Fruit fly (Drosophila melanogaster) whole organism, embryonic: ENCODE results near the gene CG3919.

Source experiments
- Asciz ChIP-seq: fragments of 200-800 bp; sonication (Bioruptor generic); optimal IDR thresholded peaks from 2 replicates; lab custom pipeline; 2017; ENCODE audit warnings: missing biosample characterization, mild to moderate bottlenecking, missing genetic modification characterization, missing genetic modification reagents
- Atf3 ChIP-seq: fragments of 200-800 bp; sonication (Bioruptor generic); optimal IDR thresholded peaks from 3 replicates; lab custom pipeline; 2016; ENCODE audit warnings: missing biosample characterization, missing genetic modification characterization
- Awh ChIP-seq: fragments of 200-800 bp; sonication (Bioruptor generic); IDR thresholded peaks from 2 replicates; pipeline ENCODE4, ENCODE4 v1.3.6; 2022; ENCODE audit warnings: missing biosample characterization, missing genetic modification characterization
- CG10565 ChIP-seq: fragments of 200-800 bp; sonication (Bioruptor generic); optimal IDR thresholded peaks from 3 replicates; lab custom pipeline; 2016; ENCODE audit warnings: missing biosample characterization, mild to moderate bottlenecking, missing genetic modification characterization
- CG11723 ChIP-seq: fragments of 200-800 bp; sonication (Bioruptor generic); optimal IDR thresholded peaks from 2 replicates; lab custom pipeline; 2017; ENCODE audit warnings: missing biosample characterization, mild to moderate bottlenecking, missing genetic modification characterization
- CG14667 ChIP-seq: fragments of 200-800 bp; sonication (Bioruptor generic); IDR thresholded peaks from 2 replicates; pipeline ENCODE4 v1.3.6; 2022; ENCODE audit warnings: missing biosample characterization, missing genetic modification characterization
- CG17328 ChIP-seq: fragments of 200-800 bp; sonication (Bioruptor generic); IDR thresholded peaks from 2 replicates; pipeline ENCODE4 v1.3.6; 2022; ENCODE audit warnings: missing biosample characterization, missing genetic modification characterization
- CG17361 ChIP-seq: fragments of 200-800 bp; sonication (Bioruptor generic); IDR thresholded peaks from 3 replicates; pipeline ENCODE4 v1.3.6; 2022; ENCODE audit warnings: missing biosample characterization, missing genetic modification characterization
- CG18262 ChIP-seq: fragments of 200-800 bp; optimal IDR thresholded peaks from 3 replicates; lab custom pipeline; 2019; ENCODE audit warnings: missing biosample characterization, mild to moderate bottlenecking, missing genetic modification characterization, moderate library complexity
- CG1832 ChIP-seq: fragments of 200-800 bp; sonication (Bioruptor generic); optimal IDR thresholded peaks from 2 replicates; lab custom pipeline; 2017; ENCODE audit warnings: missing biosample characterization, mild to moderate bottlenecking, missing genetic modification characterization, inconsistent platforms
- CG43689 ChIP-seq: fragments of 200-800 bp; sonication (Bioruptor generic); IDR thresholded peaks from 2 replicates; pipeline ENCODE4 v1.3.6; 2022; ENCODE audit warnings: missing biosample characterization, missing genetic modification characterization
- CG7556 ChIP-seq: fragments of 200-800 bp; sonication (Bioruptor generic); optimal IDR thresholded peaks from 2 replicates; lab custom pipeline; 2017; ENCODE audit warnings: missing biosample characterization, mild to moderate bottlenecking, missing genetic modification characterization
- CG7745 ChIP-seq: fragments of 200-800 bp; sonication (Bioruptor generic); optimal IDR thresholded peaks from 2 replicates; lab custom pipeline; 2018; ENCODE audit warnings: missing biosample characterization, mild to moderate bottlenecking, missing genetic modification characterization, moderate library complexity
- CG7839 ChIP-seq: fragments of 200-800 bp; sonication (Bioruptor generic); optimal IDR thresholded peaks from 3 replicates; lab custom pipeline; 2018; ENCODE audit warnings: missing biosample characterization, mild to moderate bottlenecking, missing genetic modification characterization, moderate library complexity
- CG8478 ChIP-seq: fragments of >200 bp; optimal IDR thresholded peaks from 2 replicates; lab custom pipeline; 2018
- CG9727 ChIP-seq: fragments of 200-800 bp; sonication (Bioruptor generic); optimal IDR thresholded peaks from 3 replicates; lab custom pipeline; 2017; ENCODE audit warnings: missing biosample characterization, mild to moderate bottlenecking, missing genetic modification characterization
- CTCF ChIP-seq: fragments of 200-800 bp; sonication (Bioruptor generic); optimal IDR thresholded peaks from 2 replicates; lab custom pipeline; 2017; ENCODE audit warnings: missing biosample characterization, mild to moderate bottlenecking, missing genetic modification characterization, moderate library complexity
- Deaf1 ChIP-seq: fragments of 200-800 bp; optimal IDR thresholded peaks from 3 replicates; lab custom pipeline; 2019; ENCODE audit warnings: missing biosample characterization, mild to moderate bottlenecking, missing genetic modification characterization, moderate library complexity
- Ets65A ChIP-seq: fragments of 200-800 bp; sonication (Bioruptor generic); peaks from one replicate; lab custom pipeline; 2016; ENCODE audit warnings: missing biosample characterization, missing genetic modification characterization
- Fer1 ChIP-seq: fragments of 200-800 bp; sonication (Bioruptor generic); optimal IDR thresholded peaks from 2 replicates; lab custom pipeline; 2017; ENCODE audit warnings: missing biosample characterization, mild to moderate bottlenecking, missing genetic modification characterization
- Hr3 ChIP-seq: fragments of 200-800 bp; sonication (Bioruptor generic); optimal IDR thresholded peaks from 3 replicates; lab custom pipeline; 2016; ENCODE audit warnings: missing biosample characterization, missing genetic modification characterization
- Hsf ChIP-seq: fragments of 200-800 bp; sonication (Bioruptor generic); optimal IDR thresholded peaks from 3 replicates; lab custom pipeline; 2016; ENCODE audit warnings: missing biosample characterization, missing genetic modification characterization
- Jarid2 ChIP-seq: fragments of 200-800 bp; sonication (Bioruptor generic); optimal IDR thresholded peaks from 3 replicates; lab custom pipeline; 2017; ENCODE audit warnings: mild to moderate bottlenecking, missing biosample characterization, missing genetic modification reagents, missing genetic modification characterization
- Mes4 ChIP-seq: fragments of 200-800 bp; sonication (Bioruptor generic); optimal IDR thresholded peaks from 2 replicates; lab custom pipeline; 2016; ENCODE audit warnings: missing biosample characterization, missing genetic modification characterization
- Side ChIP-seq: fragments of 200-800 bp; sonication (Bioruptor generic); optimal IDR thresholded peaks from 2 replicates; lab custom pipeline; 2016; ENCODE audit warnings: missing biosample characterization, missing genetic modification characterization
- ara ChIP-seq: fragments of 200-800 bp; sonication (Bioruptor generic); IDR thresholded peaks from 2 replicates; pipeline ENCODE4 v1.3.6; 2022; ENCODE audit warnings: missing biosample characterization, missing genetic modification characterization
- bab2 ChIP-seq: fragments of 200-800 bp; sonication (Bioruptor generic); optimal IDR thresholded peaks from 2 replicates; lab custom pipeline; 2016; ENCODE audit warnings: missing biosample characterization, missing genetic modification characterization
- crc ChIP-seq: fragments of 200-800 bp; sonication (Bioruptor generic); optimal IDR thresholded peaks from 2 replicates; lab custom pipeline; 2016; ENCODE audit warnings: missing biosample characterization, missing genetic modification characterization
- dan ChIP-seq: fragments of 200-800 bp; sonication (Bioruptor generic); IDR thresholded peaks from 2 replicates; pipeline ENCODE4 v1.3.6; 2022; ENCODE audit warnings: missing biosample characterization, missing genetic modification characterization
- dimm ChIP-seq: fragments of 200-800 bp; sonication (Bioruptor generic); IDR thresholded peaks from 2 replicates; pipeline ENCODE4 v1.3.6; 2022; ENCODE audit warnings: missing biosample characterization, missing genetic modification characterization
- jigr1 ChIP-seq: fragments of 200-800 bp; sonication (Bioruptor generic); IDR thresholded peaks from 3 replicates; pipeline ENCODE4 v1.3.6; 2022; ENCODE audit warnings: missing biosample characterization, missing genetic modification characterization
- kni ChIP-seq: fragments of 200-800 bp; sonication (Bioruptor generic); optimal IDR thresholded peaks from 3 replicates; lab custom pipeline; 2017; ENCODE audit warnings: mild to moderate bottlenecking, missing biosample characterization, missing genetic modification reagents, missing genetic modification characterization
- lov ChIP-seq, 2 experiments: fragments of 200-800 bp in 1 of 2; fragments of >200 bp in 1 of 2; sonication (Bioruptor generic) in 1 of 2; IDR thresholded peaks in 1 of 2; optimal IDR thresholded peaks in 1 of 2; 2 replicates in 1 of 2; 3 replicates in 1 of 2; pipeline versions ENCODE4 v1.3.6 to Lab custom; 2017 to 2022; ENCODE audit warnings: missing biosample characterization in 1 of 2, missing genetic modification characterization in 1 of 2
- mld ChIP-seq: fragments of 200-800 bp; sonication (Bioruptor generic); IDR thresholded peaks from 3 replicates; pipeline ENCODE4 v1.3.6; 2022; ENCODE audit warnings: missing biosample characterization, missing genetic modification characterization; ENCODE audit not compliant: partially characterized antibody
- nerfin-1 ChIP-seq: fragments of 200-800 bp; sonication (Bioruptor generic); optimal IDR thresholded peaks from 3 replicates; lab custom pipeline; 2019; ENCODE audit warnings: missing biosample characterization, mild to moderate bottlenecking, missing genetic modification characterization, moderate library complexity
- nerfin-2 ChIP-seq: fragments of 200-800 bp; sonication (Bioruptor generic); IDR thresholded peaks from 2 replicates; pipeline ENCODE4 v1.3.6; 2022; ENCODE audit warnings: missing biosample characterization, missing genetic modification characterization; ENCODE audit not compliant: partially characterized antibody
- odd ChIP-seq: fragments of 200-800 bp; sonication (Bioruptor generic); optimal IDR thresholded peaks from 2 replicates; lab custom pipeline; 2017; ENCODE audit warnings: missing biosample characterization, mild to moderate bottlenecking, missing genetic modification characterization
- pan ChIP-seq, 4 experiments: fragments of >200 bp in 3 of 4; fragments of 200-800 bp in 1 of 4; sonication (Bioruptor generic) in 1 of 4; optimal IDR thresholded peaks in 3 of 4; IDR thresholded peaks in 1 of 4; 2 replicates each; pipeline versions ENCODE4 v1.3.6 to Lab custom; 2017 to 2022; ENCODE audit warnings: missing biosample characterization in 2 of 4, missing genetic modification characterization in 2 of 4, mixed read lengths in 1 of 4
- repo ChIP-seq: fragments of 200-800 bp; sonication (Bioruptor generic); optimal IDR thresholded peaks from 2 replicates; lab custom pipeline; 2016; ENCODE audit warnings: missing biosample characterization, missing genetic modification characterization
- sim ChIP-seq: fragments of 200-800 bp; sonication (Bioruptor generic); IDR thresholded peaks from 2 replicates; pipeline ENCODE4 v1.3.6; 2022; ENCODE audit warnings: missing biosample characterization, missing genetic modification characterization
- sima ChIP-seq: fragments of 200-800 bp; sonication (Bioruptor generic); optimal IDR thresholded peaks from 2 replicates; lab custom pipeline; 2016; ENCODE audit warnings: missing biosample characterization, missing genetic modification characterization
- sqz ChIP-seq: fragments of 200-800 bp; sonication (Bioruptor generic); optimal IDR thresholded peaks from 3 replicates; lab custom pipeline; 2018; ENCODE audit warnings: missing biosample characterization, mild to moderate bottlenecking, missing genetic modification characterization
- stwl ChIP-seq: fragments of 200-800 bp; sonication (Bioruptor generic); optimal IDR thresholded peaks from 3 replicates; lab custom pipeline; 2018; ENCODE audit warnings: missing biosample characterization, mild to moderate bottlenecking, missing genetic modification characterization, moderate library complexity
- tin ChIP-seq: fragments of 200-800 bp; sonication (Bioruptor generic); optimal IDR thresholded peaks from 3 replicates; lab custom pipeline; 2016; ENCODE audit warnings: missing biosample characterization, missing genetic modification characterization
- zfh1 ChIP-seq: fragments of 200-800 bp; sonication (Bioruptor generic); IDR thresholded peaks from 3 replicates; pipeline ENCODE4 v1.3.6; 2022; ENCODE audit warnings: missing biosample characterization, missing genetic modification characterization

Gene CG3919

DNA sequence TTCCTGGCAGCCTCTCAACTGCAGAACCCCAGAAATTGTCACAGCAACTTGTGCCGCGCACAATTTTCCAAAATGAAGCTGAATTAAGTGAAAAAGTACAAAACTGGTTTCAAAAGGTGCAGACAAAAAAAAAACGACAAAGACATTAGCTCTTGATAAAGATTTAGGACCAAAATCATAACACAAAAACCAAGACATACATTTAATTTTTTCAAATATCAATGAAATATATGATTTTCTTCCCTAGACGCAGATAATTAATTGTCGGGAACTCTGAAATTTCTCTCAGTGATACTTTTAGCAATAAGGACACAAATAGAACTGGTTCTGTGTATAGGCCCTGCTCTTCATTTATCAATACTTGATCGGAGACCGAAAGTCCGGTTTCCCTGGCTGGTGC lies 45.7 kb upstream of the CG3919 start (continued):
- no peak for TF ChIP-seq crc (GFP tag; lab: Kevin White, UChicago)
- no peak for TF ChIP-seq Atf3
- TF ChIP-seq ara (GFP tag; lab: Robert Waterston, UW): peak; percentile 22; the same call in 1 of the 2 replicates
- TF ChIP-seq Jarid2 (GFP tag; lab: Kevin White, UChicago): no peak
- no peak for TF ChIP-seq Side
- no peak for TF ChIP-seq Awh (GFP tag; lab: Robert Waterston, UW)
- no peak for TF ChIP-seq pan (optimal IDR thresholded peaks at IDR 0.05; lab: Kevin White, UChicago)
- peak in 1 of 2 experiments; percentile 12 for TF ChIP-seq pan (GFP tag; optimal IDR thresholded peaks at IDR 0.05 in 1 of 2, IDR thresholded peaks at IDR 0.05 in 1 of 2)
- no peak for TF ChIP-seq Fer1 (GFP tag; lab: Kevin White, UChicago)
- peak; percentile 61 for TF ChIP-seq Hsf (GFP tag; lab: Kevin White, UChicago)
- TF ChIP-seq nerfin-2 (GFP tag; lab: Robert Waterston, UW): no peak
- no peak for TF ChIP-seq dan
- TF ChIP-seq zfh1 (GFP tag; lab: Robert Waterston, UW): peak; percentile 70; the same call in 2 of the 3 replicates
- TF ChIP-seq CG9727: peak; percentile 72
- TF ChIP-seq Asciz (GFP tag; lab: Kevin White, UChicago): no peak
- no peak for TF ChIP-seq CG8478 (lab: Kevin White, UChicago)
- TF ChIP-seq CG10565 (GFP tag; lab: Kevin White, UChicago): no peak
- TF ChIP-seq CG7839: peak; percentile 46
- TF ChIP-seq mld: no peak
- TF ChIP-seq sqz: no peak
- TF ChIP-seq lov (optimal IDR thresholded peaks at IDR 0.05; lab: Kevin White, UChicago): no peak
- TF ChIP-seq lov (GFP tag; IDR thresholded peaks at IDR 0.05; lab: Robert Waterston, UW): no peak
- peak; percentile 49 for TF ChIP-seq bab2
- TF ChIP-seq kni: no peak
- TF ChIP-seq repo (GFP tag; lab: Kevin White, UChicago): no peak
- no peak for TF ChIP-seq jigr1 (GFP tag; lab: Robert Waterston, UW)
- TF ChIP-seq CG17361 (GFP tag; lab: Robert Waterston, UW): peak; percentile 51; the same call in 2 of the 3 replicates
- peak; percentile 22 for TF ChIP-seq Mes4 (GFP tag; lab: Kevin White, UChicago)
- TF ChIP-seq Hr3: peak; percentile 21
- TF ChIP-seq CG11723 (GFP tag; lab: Kevin White, UChicago): no peak
- TF ChIP-seq CG17328 (GFP tag; lab: Robert Waterston, UW): peak; percentile 78
- TF ChIP-seq CG7556 (GFP tag; lab: Kevin White, UChicago): peak; percentile 31
- TF ChIP-seq sim: 0 out of 2 replicates have a peak, but pooled peaks have one; percentile 27
- peak; percentile 59 for TF ChIP-seq CG18262 (tag; lab: Kevin White, UChicago)
- TF ChIP-seq CG43689: no peak
- TF ChIP-seq dimm (GFP tag; lab: Robert Waterston, UW): 0 out of 2 replicates have a peak, but pooled peaks have one; percentile 32
- TF ChIP-seq Deaf1 (tag; lab: Kevin White, UChicago): no peak
- TF ChIP-seq CG14667 (GFP tag; lab: Robert Waterston, UW): no peak
- TF ChIP-seq odd (GFP tag; lab: Kevin White, UChicago): no peak
- TF ChIP-seq, all 482 proteins: peak for 125

dm6 chr3L:14365440-14365839 lies 45.0 kb upstream of the CG3919 start:
- peak; percentile 83 for TF ChIP-seq CTCF (GFP tag; lab: Kevin White, UChicago)
- TF ChIP-seq tin (GFP tag; lab: Kevin White, UChicago): no peak
- TF ChIP-seq CG1832 (GFP tag; lab: Kevin White, UChicago): no peak
- no peak for TF ChIP-seq CG7745 (tag; lab: Kevin White, UChicago)
- TF ChIP-seq sima (GFP tag; lab: Kevin White, UChicago): no peak
- TF ChIP-seq stwl (tag; lab: Kevin White, UChicago): peak; percentile 7
- peak; percentile 45 for TF ChIP-seq Ets65A
- no peak for TF ChIP-seq nerfin-1 (tag; lab: Kevin White, UChicago)
